Fruit fly (Drosophila melanogaster): ENCODE measurements around the gene CG10137.

dm6 chr2L:19533247-19533646, 6.8 kb downstream of the CG10137 start, which contains the start of gene CG33116:
- TF ChIP-seq CG8478 (optimal IDR thresholded peaks at IDR 0.05) = no peak
- no peak for TF ChIP-seq CTCF (optimal IDR thresholded peaks at IDR 0.05)
